Fruit fly (Drosophila melanogaster) whole organism, adult: ENCODE data around the gene CG9689.

Experiments used
- CG1620 ChIP-seq: fragments of 200-800 bp; sonication (Bioruptor generic); optimal IDR thresholded peaks from 2 replicates; lab custom pipeline; 2016; ENCODE audit warnings: missing biosample characterization, missing genetic modification characterization
- CG5204 ChIP-seq: fragments of 200-800 bp; sonication (Bioruptor generic); optimal IDR thresholded peaks from 2 replicates; lab custom pipeline; 2016; ENCODE audit warnings: missing biosample characterization, missing genetic modification characterization
- CG7045 ChIP-seq: fragments of 200-800 bp; sonication (Bioruptor generic); optimal IDR thresholded peaks from 2 replicates; lab custom pipeline; 2017; ENCODE audit warnings: missing biosample characterization, mild to moderate bottlenecking, missing genetic modification characterization
- CG7101 ChIP-seq: fragments of 200-800 bp; sonication (Bioruptor generic); optimal IDR thresholded peaks from 2 replicates; lab custom pipeline; 2018; ENCODE audit warnings: missing biosample characterization, mild to moderate bottlenecking, missing genetic modification characterization, moderate library complexity
- Clk ChIP-seq: fragments of 200-800 bp; sonication (Bioruptor generic); optimal IDR thresholded peaks from 2 replicates; lab custom pipeline; 2017; ENCODE audit warnings: missing biosample characterization, missing genetic modification characterization
- Crg-1 ChIP-seq: fragments of 200-800 bp; sonication (Bioruptor generic); optimal IDR thresholded peaks from 2 replicates; lab custom pipeline; 2016; ENCODE audit warnings: missing biosample characterization, missing genetic modification characterization
- Hr96 ChIP-seq: fragments of 200-800 bp; sonication (Bioruptor generic); optimal IDR thresholded peaks from 2 replicates; lab custom pipeline; 2016; ENCODE audit warnings: missing biosample characterization, missing genetic modification characterization
- Mnt ChIP-seq: fragments of 200-800 bp; sonication (Bioruptor generic); optimal IDR thresholded peaks from 2 replicates; lab custom pipeline; 2016; ENCODE audit warnings: missing biosample characterization, mild to moderate bottlenecking, missing genetic modification characterization
- cnc ChIP-seq, 2 experiments: fragments of >200 bp; optimal IDR thresholded peaks; 2 replicates each; lab custom pipeline; 2017
- kay ChIP-seq: fragments of 200-800 bp; sonication (Bioruptor generic); peaks from one replicate; lab custom pipeline; 2016; ENCODE audit warnings: missing biosample characterization, missing genetic modification characterization, borderline replicate concordance
- pad ChIP-seq: fragments of 200-800 bp; sonication (Bioruptor generic); optimal IDR thresholded peaks from 3 replicates; lab custom pipeline; 2017; ENCODE audit warnings: missing biosample characterization, missing genetic modification characterization, mild to moderate bottlenecking, moderate library complexity, missing genetic modification reagents

DNA sequence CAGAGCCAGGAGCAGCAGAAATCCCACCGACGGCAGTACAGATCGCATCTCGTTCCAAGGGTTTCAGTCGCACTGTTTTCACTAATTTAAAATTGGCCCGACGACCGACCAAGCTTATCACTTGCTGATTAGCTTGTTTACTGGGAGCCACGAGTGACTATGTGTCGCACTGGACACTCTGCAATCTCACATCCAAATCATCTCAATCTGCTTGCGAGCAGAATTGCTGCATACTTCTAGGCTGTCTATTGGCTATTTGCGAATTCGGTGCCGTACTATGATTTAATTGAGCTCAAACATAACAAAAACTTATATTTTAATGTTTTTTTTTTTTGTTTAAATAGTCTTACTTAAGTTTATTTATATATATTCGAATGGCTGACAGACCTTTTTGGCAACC, 7.8 kb upstream of the CG9689 start, which contains the start of gene CG32695:
- TF ChIP-seq Clk (GFP tag; lab: Kevin White, UChicago) (no peak), CG7101 (tag; lab: Kevin White, UChicago) (no peak), Crg-1 (GFP tag; lab: Kevin White, UChicago) (no peak), CG1620 (no peak), pad (GFP tag; lab: Kevin White, UChicago) (no peak), Mnt (GFP tag; lab: Kevin White, UChicago) (peak; percentile 53), Hr96 (GFP tag; lab: Kevin White, UChicago) (no peak), cnc (optimal IDR thresholded peaks at IDR 0.05; lab: Kevin White, UChicago) (no peak), CG5204 (GFP tag; lab: Kevin White, UChicago) (no peak), CG7045 (GFP tag; lab: Kevin White, UChicago) (no peak), kay (GFP tag; lab: Kevin White, UChicago) (no peak)
